Worm (Caenorhabditis elegans) whole organism, L2 larva: ENCODE results near the gene F46C8.3.
A peak's percentile ranks its signal among the peaks of the same experiment; 100 is the strongest.

Experiments used
- C34F6.9 ChIP-seq: fragments of 150-350 bp; optimal IDR thresholded peaks from 2 replicates; lab custom pipeline; 2014; ENCODE audit warnings: missing biosample characterization, missing genetic modification characterization
- F13H6.1 ChIP-seq: sonication (generic microtip); optimal IDR thresholded peaks from 2 replicates; lab custom pipeline; 2016; ENCODE audit warnings: missing genetic modification characterization, missing compliant biosample characterization
- Y55F3AM.14 ChIP-seq: fragments of 200-800 bp; sonication (Bioruptor generic); optimal IDR thresholded peaks from 2 replicates; lab custom pipeline; 2018; ENCODE audit warnings: mild to moderate bottlenecking, missing genetic modification characterization, missing compliant biosample characterization
- ZK546.5 ChIP-seq: sonication (generic microtip); optimal IDR thresholded peaks from 2 replicates; lab custom pipeline; 2017; ENCODE audit warnings: missing biosample characterization, missing genetic modification characterization
- alr-1 ChIP-seq: fragments of 150-350 bp; optimal IDR thresholded peaks from 2 replicates; lab custom pipeline; 2014; ENCODE audit warnings: missing biosample characterization, missing genetic modification characterization
- aly-2 ChIP-seq: fragments of 150-350 bp; optimal IDR thresholded peaks from 2 replicates; lab custom pipeline; 2014; ENCODE audit warnings: missing biosample characterization, missing genetic modification characterization
- ama-1 ChIP-seq: fragments of 150-350 bp; optimal IDR thresholded peaks from 2 replicates; lab custom pipeline; 2018; ENCODE audit warnings: inconsistent platforms
- blmp-1 ChIP-seq: sonication (generic microtip); optimal IDR thresholded peaks from 2 replicates; lab custom pipeline; 2017; ENCODE audit warnings: missing genetic modification characterization, mild to moderate bottlenecking, missing compliant biosample characterization, antibody characterized with exemption, moderate library complexity; ENCODE audit not compliant: insufficient read depth
- ceh-16 ChIP-seq: fragments of 150-350 bp; optimal IDR thresholded peaks from 2 replicates; lab custom pipeline; 2014; ENCODE audit warnings: missing biosample characterization, missing genetic modification characterization
- ceh-82 ChIP-seq: fragments of 150-350 bp; optimal IDR thresholded peaks from 2 replicates; lab custom pipeline; 2014; ENCODE audit warnings: missing biosample characterization, missing genetic modification characterization
- crh-2 ChIP-seq: sonication (generic microtip); optimal IDR thresholded peaks from 2 replicates; lab custom pipeline; 2017; ENCODE audit warnings: missing biosample characterization, missing genetic modification characterization
- dmd-4 ChIP-seq: sonication (generic microtip); optimal IDR thresholded peaks from 2 replicates; lab custom pipeline; 2017; ENCODE audit warnings: missing biosample characterization, missing genetic modification characterization
- egl-27 ChIP-seq: sonication (generic microtip); optimal IDR thresholded peaks from 3 replicates; lab custom pipeline; 2017; ENCODE audit warnings: missing biosample characterization, missing genetic modification reagents, missing genetic modification characterization
- elt-1 ChIP-seq: fragments of 150-350 bp; optimal IDR thresholded peaks from 2 replicates; lab custom pipeline; 2014; ENCODE audit warnings: missing biosample characterization, missing genetic modification characterization
- elt-3 ChIP-seq: sonication (generic microtip); optimal IDR thresholded peaks from 2 replicates; lab custom pipeline; 2017; ENCODE audit warnings: missing biosample characterization, missing genetic modification characterization
- fos-1 ChIP-seq: fragments of 150-350 bp; optimal IDR thresholded peaks from 2 replicates; lab custom pipeline; 2014; ENCODE audit warnings: missing biosample characterization, missing genetic modification characterization
- gmeb-1 ChIP-seq: fragments of 150-350 bp; optimal IDR thresholded peaks from 2 replicates; lab custom pipeline; 2014; ENCODE audit warnings: missing biosample characterization, missing genetic modification characterization
- lin-11 ChIP-seq: fragments of 150-350 bp; sonication (generic microtip); optimal IDR thresholded peaks from 2 replicates; lab custom pipeline; 2014; ENCODE audit warnings: missing biosample characterization, missing genetic modification characterization, inconsistent platforms, mixed read lengths
- lin-39 ChIP-seq: fragments of 150-350 bp; optimal IDR thresholded peaks from 2 replicates; lab custom pipeline; 2014; ENCODE audit warnings: missing biosample characterization, missing genetic modification reagents, missing genetic modification characterization
- lsy-2 ChIP-seq, 2 experiments: fragments of 150-350 bp in 1 of 2; sonication (generic microtip) in 1 of 2; optimal IDR thresholded peaks; 2 replicates each; lab custom pipeline; 2014 to 2017; ENCODE audit warnings: missing biosample characterization in 2 of 2, missing genetic modification characterization in 2 of 2
- mdl-1 ChIP-seq, 2 experiments: fragments of 150-350 bp in 1 of 2; sonication (generic microtip) in 1 of 2; optimal IDR thresholded peaks; 2 replicates each; lab custom pipeline; 2017; ENCODE audit warnings: missing biosample characterization in 2 of 2, missing genetic modification characterization in 2 of 2
- nhr-12 ChIP-seq: fragments of 150-350 bp; optimal IDR thresholded peaks from 2 replicates; lab custom pipeline; 2014; ENCODE audit warnings: missing biosample characterization, missing genetic modification characterization
- nhr-23 ChIP-seq: fragments of 150-350 bp; optimal IDR thresholded peaks from 2 replicates; lab custom pipeline; 2014; ENCODE audit warnings: missing biosample characterization, missing genetic modification reagents, missing genetic modification characterization
- nhr-237 ChIP-seq: fragments of 150-350 bp; optimal IDR thresholded peaks from 2 replicates; lab custom pipeline; 2014; ENCODE audit warnings: missing biosample characterization, missing genetic modification characterization
- nhr-25 ChIP-seq: fragments of 150-350 bp; sonication (generic microtip); optimal IDR thresholded peaks from 3 replicates; lab custom pipeline; 2014; ENCODE audit warnings: missing biosample characterization, missing genetic modification characterization
- nhr-6 ChIP-seq: fragments of 150-350 bp; optimal IDR thresholded peaks from 2 replicates; lab custom pipeline; 2014; ENCODE audit warnings: missing biosample characterization, missing genetic modification characterization
- nhr-77 ChIP-seq: fragments of 150-350 bp; optimal IDR thresholded peaks from 2 replicates; lab custom pipeline; 2014; ENCODE audit warnings: missing biosample characterization, missing genetic modification characterization
- peb-1 ChIP-seq: fragments of 150-350 bp; optimal IDR thresholded peaks from 2 replicates; lab custom pipeline; 2014; ENCODE audit warnings: missing biosample characterization, missing genetic modification characterization
- sem-4 ChIP-seq: fragments of 150-350 bp; optimal IDR thresholded peaks from 2 replicates; lab custom pipeline; 2014; ENCODE audit warnings: missing biosample characterization, missing genetic modification reagents, missing genetic modification characterization
- skn-1 ChIP-seq: sonication (generic microtip); optimal IDR thresholded peaks from 2 replicates; lab custom pipeline; 2017; ENCODE audit warnings: missing biosample characterization, missing genetic modification characterization
- sma-3 ChIP-seq: sonication (generic microtip); optimal IDR thresholded peaks from 2 replicates; lab custom pipeline; 2016; ENCODE audit warnings: missing genetic modification reagents, missing genetic modification characterization, missing compliant biosample characterization
- sma-9 ChIP-seq, 2 experiments: fragments of 150-350 bp in 1 of 2; sonication (generic microtip) in 1 of 2; optimal IDR thresholded peaks; 2 replicates each; lab custom pipeline; 2014 to 2016; ENCODE audit warnings: missing genetic modification characterization in 2 of 2, mild to moderate bottlenecking in 1 of 2, missing biosample characterization in 1 of 2, missing compliant biosample characterization in 1 of 2, missing genetic modification reagents in 1 of 2, moderate library complexity in 1 of 2
- unc-39 ChIP-seq: fragments of 150-350 bp; optimal IDR thresholded peaks from 2 replicates; lab custom pipeline; 2014; ENCODE audit warnings: missing biosample characterization, missing genetic modification characterization
- zag-1 ChIP-seq: fragments of 150-350 bp; optimal IDR thresholded peaks from 2 replicates; lab custom pipeline; 2014; ENCODE audit warnings: missing biosample characterization, missing genetic modification characterization
- ztf-4 ChIP-seq: fragments of 150-350 bp; optimal IDR thresholded peaks from 2 replicates; lab custom pipeline; 2014; ENCODE audit warnings: missing biosample characterization, missing genetic modification characterization

The F46C8.3 gene

ce11 chrX:7550452-7550851, 25.1 kb downstream of the F46C8.3 start:
- TF ChIP-seq ZK546.5 = no peak
- TF ChIP-seq nhr-6 (tag; lab: Kevin White, UChicago) = no peak
- TF ChIP-seq C34F6.9 = no peak
- TF ChIP-seq unc-39 = no peak
- TF ChIP-seq aly-2 (tag; lab: Kevin White, UChicago) = no peak
- TF ChIP-seq lsy-2 (tag; optimal IDR thresholded peaks at IDR 0.05; lab: Kevin White, UChicago) = no peak
- no peak for TF ChIP-seq sma-3 (GFP tag; lab: Kevin White, UChicago)
- no peak for TF ChIP-seq nhr-237 (tag; lab: Kevin White, UChicago)
- no peak for TF ChIP-seq peb-1

- no peak for TF ChIP-seq nhr-25
- TF ChIP-seq blmp-1 = peak; percentile 77
Observed at ce11 chrX:7553331-7553730, 28.0 kb downstream of the F46C8.3 start.

ce11 chrX:7554326-7554725, 29.0 kb downstream of the F46C8.3 start, which contains the start of gene F46C8.8:
Gene F46C8.8 (minus strand): TSS chrX:7554426.
- TF ChIP-seq nhr-25 (no peak), ceh-82 (tag; lab: Kevin White, UChicago) (no peak), sma-9 (GFP tag; optimal IDR thresholded peaks at IDR 0.05; lab: Kevin White, UChicago) (no peak), sma-9 (tag; optimal IDR thresholded peaks at IDR 0.05; lab: Kevin White, UChicago) (no peak), elt-3 (tag; lab: Kevin White, UChicago) (no peak), ama-1 (lab: Kevin White, UChicago) (no peak), alr-1 (tag; lab: Kevin White, UChicago) (no peak), elt-1 (tag; lab: Kevin White, UChicago) (no peak), lsy-2 (tag; optimal IDR thresholded peaks at IDR 0.05; lab: Kevin White, UChicago) (no peak), egl-27 (no peak), skn-1 (tag; lab: Kevin White, UChicago) (no peak), ceh-16 (tag; lab: Kevin White, UChicago) (no peak), zag-1 (no peak), sma-3 (GFP tag; lab: Kevin White, UChicago) (no peak), F13H6.1 (tag; lab: Kevin White, UChicago) (no peak), dmd-4 (tag; lab: Kevin White, UChicago) (no peak)
- TF ChIP-seq, all 48 proteins: peak for 0

ce11 chrX:7558928-7559455, 33.6 kb downstream of the F46C8.3 start, which contains the start of the genes PDB1.1 and F08C6.5:
Gene PDB1.1 (minus strand): TSS chrX:7559085.
Gene F08C6.5 (plus strand): TSS chrX:7559405.
- peak; percentile 11 for TF ChIP-seq crh-2 (tag; lab: Kevin White, UChicago)
- TF ChIP-seq aly-2 (tag; lab: Kevin White, UChicago) = no peak
- TF ChIP-seq mdl-1 (tag; optimal IDR thresholded peaks at IDR 0.05; lab: Kevin White, UChicago) = no peak
- TF ChIP-seq alr-1 (tag; lab: Kevin White, UChicago) = no peak
- no peak for TF ChIP-seq peb-1
- no peak for TF ChIP-seq nhr-23
- TF ChIP-seq lsy-2 (tag; optimal IDR thresholded peaks at IDR 0.05; lab: Kevin White, UChicago) = no peak
- TF ChIP-seq fos-1 (tag; lab: Kevin White, UChicago) = peak; percentile 72
- TF ChIP-seq nhr-6 (tag; lab: Kevin White, UChicago) = no peak
- no peak for TF ChIP-seq ceh-16 (tag; lab: Kevin White, UChicago)
- TF ChIP-seq ztf-4 (tag; lab: Kevin White, UChicago) = no peak
- no peak for TF ChIP-seq lin-39 (tag; lab: Kevin White, UChicago)
- no peak for TF ChIP-seq ZK546.5
- TF ChIP-seq ama-1 (lab: Kevin White, UChicago) = no peak

ce11 chrX:7561972-7562371, 36.6 kb downstream of the F46C8.3 start:
- no peak for TF ChIP-seq blmp-1
- TF ChIP-seq sem-4 (tag; lab: Kevin White, UChicago) = no peak
- TF ChIP-seq C34F6.9 = no peak
- no peak for TF ChIP-seq Y55F3AM.14 (GFP tag; lab: Kevin White, UChicago)
- no peak for TF ChIP-seq nhr-23
- TF ChIP-seq gmeb-1 (tag; lab: Kevin White, UChicago) = no peak
- no peak for TF ChIP-seq lin-39 (tag; lab: Kevin White, UChicago)
- TF ChIP-seq nhr-12 = no peak
- TF ChIP-seq unc-39 = no peak
- no peak for TF ChIP-seq lin-11
- no peak for TF ChIP-seq egl-27
- no peak for TF ChIP-seq nhr-77 (tag; lab: Kevin White, UChicago)
- TF ChIP-seq alr-1 (tag; lab: Kevin White, UChicago) = no peak
- TF ChIP-seq dmd-4 (tag; lab: Kevin White, UChicago) = no peak
